Worm (Caenorhabditis elegans): ENCODE measurements around the gene R05D8.7.

Gene R05D8.7

DNA sequence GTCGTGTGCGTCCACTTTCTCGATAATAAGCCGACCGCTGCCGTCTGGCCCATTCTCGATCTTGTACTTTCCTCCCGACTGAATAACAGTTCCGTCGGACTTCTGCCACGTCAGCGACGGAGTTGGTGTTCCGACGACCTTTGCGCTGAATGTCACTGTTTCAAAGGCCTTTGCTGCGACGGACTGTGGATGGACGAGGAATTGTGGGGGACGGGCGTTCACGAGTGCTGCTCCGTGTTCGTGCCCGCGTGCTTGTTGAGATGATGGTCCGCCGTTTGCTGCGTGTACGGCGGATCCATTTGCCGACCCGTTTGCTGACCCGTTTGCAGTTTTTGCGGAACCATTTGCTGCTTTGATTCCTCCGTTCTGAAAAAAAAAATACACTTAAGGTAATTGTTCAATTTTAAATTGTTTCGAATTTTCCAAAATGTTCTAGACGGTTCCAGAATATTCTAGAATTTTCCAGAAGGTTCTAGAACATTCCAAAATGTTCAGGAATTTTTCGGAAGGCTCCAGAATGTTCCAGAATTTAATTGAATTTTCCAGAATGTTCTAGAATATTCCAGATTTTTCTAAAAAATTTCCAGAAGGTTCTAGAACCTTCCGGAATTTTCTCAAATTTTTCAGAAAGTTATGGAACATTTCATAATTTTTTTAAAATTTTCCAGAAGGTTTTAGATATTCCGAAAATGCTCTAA, 36.3 kb upstream of the R05D8.7 start (continued):
- TF ChIP-seq F52B5.7 (tag; optimal IDR thresholded peaks at IDR 0.05): no peak
- no peak for TF ChIP-seq cebp-2 (GFP tag; IDR thresholded peaks at IDR 0.05)

DNA sequence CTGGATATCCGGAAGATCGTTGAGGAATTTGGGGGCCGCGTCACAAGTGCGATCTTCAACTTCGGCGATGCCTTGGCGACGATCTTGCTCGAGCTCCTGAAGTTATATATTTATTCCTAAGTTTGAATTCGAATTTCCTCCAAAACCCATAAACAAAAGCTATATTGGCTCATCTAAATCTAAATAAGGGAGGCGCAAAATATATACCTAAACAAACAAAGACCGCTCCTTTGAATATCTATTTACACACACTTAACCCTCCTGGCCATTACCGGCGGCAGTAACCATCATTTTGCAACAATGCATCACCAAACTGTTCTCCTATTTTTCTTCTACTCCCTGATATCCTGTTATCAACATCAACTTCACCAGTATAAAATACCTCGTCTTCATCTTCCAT, 33.0 kb upstream of the R05D8.7 start, which contains the start of gene F54E2.2:
F54E2.2 (plus strand) TSS at position 301 of the 400 bp plus-strand sequence.
- TF ChIP-seq B0019.2 (GFP tag; conservative IDR thresholded peaks at IDR 0.05) (no peak), T07F8.4 (tag; optimal IDR thresholded peaks at IDR 0.05) (no peak), nhr-27 (tag; optimal IDR thresholded peaks at IDR 0.05) (no peak), rpc-1 (optimal IDR thresholded peaks at IDR 0.05) (no peak), rpc-1 (tag; optimal IDR thresholded peaks at IDR 0.05) (no peak), rcor-1 (GFP tag; IDR thresholded peaks at IDR 0.05) (no peak), nhr-80 (tag; optimal IDR thresholded peaks at IDR 0.05) (no peak)

DNA sequence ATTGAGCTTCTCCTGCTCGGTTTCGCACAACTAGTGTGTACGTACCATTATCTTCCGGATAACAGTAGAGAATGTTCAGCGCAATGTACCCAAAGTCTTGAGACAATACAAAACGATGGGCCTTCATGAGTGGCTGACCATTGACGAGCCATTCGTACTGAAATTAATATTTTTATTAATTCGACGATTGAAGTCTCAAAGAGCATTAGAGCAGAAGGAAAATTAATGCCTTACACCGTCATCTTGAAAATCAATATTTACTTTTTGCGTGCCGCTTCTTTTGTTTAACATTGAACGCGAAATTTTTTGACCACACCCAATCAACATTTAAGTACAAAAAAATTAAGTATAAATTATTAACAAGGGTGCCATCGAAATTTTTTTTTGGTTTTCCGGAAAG, 29.9 kb upstream of the R05D8.7 start:
- TF ChIP-seq C17E4.6 (GFP tag; IDR thresholded peaks at IDR 0.05) (no peak), unc-62 (GFP tag; optimal IDR thresholded peaks at IDR 0.05) (no peak), ceh-58 (GFP tag; IDR thresholded peaks at IDR 0.05) (no peak), egl-18 (GFP tag; IDR thresholded peaks at IDR 0.05) (no peak), tbx-9 (tag; optimal IDR thresholded peaks at IDR 0.05; ENCODE audit: borderline replicate concordance) (no peak), T26A5.8 (tag; optimal IDR thresholded peaks at IDR 0.05) (no peak), sea-2 (GFP tag; IDR thresholded peaks at IDR 0.05) (no peak), xnd-1 (tag; optimal IDR thresholded peaks at IDR 0.05) (no peak), hrde-1 (tag; optimal IDR thresholded peaks at IDR 0.05; ENCODE audit: borderline replicate concordance) (no peak)

DNA sequence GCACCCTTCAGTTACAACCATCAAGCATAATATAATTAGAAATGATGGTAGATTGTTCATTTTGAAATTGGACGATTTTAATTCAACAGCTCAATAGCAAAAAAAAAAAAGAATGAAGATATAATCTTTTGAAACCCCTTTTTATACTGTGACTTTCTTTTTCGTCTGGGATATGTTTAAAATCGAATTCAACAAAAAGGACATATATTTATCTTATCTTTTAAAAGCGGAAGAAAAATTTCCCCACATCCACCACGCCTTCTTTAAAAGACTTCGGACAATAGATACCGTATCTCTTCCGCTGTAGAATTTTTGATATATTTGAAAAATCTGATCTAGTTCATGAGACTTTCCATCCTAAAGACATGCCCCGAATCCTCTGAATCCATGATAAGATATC, 17.8 kb upstream of the R05D8.7 start, which contains the start of gene R05D8.11:
R05D8.11 (minus strand) TSS at position 101 of the 400 bp plus-strand sequence.
- TF ChIP-seq ceh-79 (tag; optimal IDR thresholded peaks at IDR 0.05) (no peak), snpc-3.4 (tag; optimal IDR thresholded peaks at IDR 0.05) (no peak), F57A8.1 (GFP tag; optimal IDR thresholded peaks at IDR 0.05) (no peak), nhr-120 (GFP tag; IDR thresholded peaks at IDR 0.05) (no peak), zim-3 (tag; optimal IDR thresholded peaks at IDR 0.05) (no peak), C17E4.6 (GFP tag; IDR thresholded peaks at IDR 0.05) (no peak), dpff-1 (tag; optimal IDR thresholded peaks at IDR 0.05) (no peak), ekl-4 (GFP tag; IDR thresholded peaks at IDR 0.05) (no peak), F22D6.2 (tag; optimal IDR thresholded peaks at IDR 0.05) (no peak)

DNA sequence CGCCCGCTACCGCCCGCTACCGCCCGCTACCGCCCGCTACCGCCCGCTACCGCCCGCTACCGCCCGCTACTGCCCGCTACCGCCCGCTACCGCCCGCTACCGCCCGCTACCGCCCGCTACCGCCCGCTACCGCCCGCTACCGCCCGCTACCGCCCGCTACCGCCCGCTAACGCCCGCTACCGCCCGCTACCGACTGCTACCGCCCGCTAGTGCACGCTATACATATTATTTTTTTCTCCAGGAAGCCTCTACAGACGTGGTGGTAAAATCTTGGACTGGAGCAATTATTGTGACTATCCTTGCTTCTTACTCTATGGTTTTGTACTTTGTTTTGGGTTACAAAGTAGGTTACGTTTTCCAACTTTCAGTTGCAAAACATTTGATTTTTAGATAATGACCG, 15.4 kb upstream of the R05D8.7 start:
- TF ChIP-seq egrh-3 (GFP tag; IDR thresholded peaks at IDR 0.05): peak; percentile 84

DNA sequence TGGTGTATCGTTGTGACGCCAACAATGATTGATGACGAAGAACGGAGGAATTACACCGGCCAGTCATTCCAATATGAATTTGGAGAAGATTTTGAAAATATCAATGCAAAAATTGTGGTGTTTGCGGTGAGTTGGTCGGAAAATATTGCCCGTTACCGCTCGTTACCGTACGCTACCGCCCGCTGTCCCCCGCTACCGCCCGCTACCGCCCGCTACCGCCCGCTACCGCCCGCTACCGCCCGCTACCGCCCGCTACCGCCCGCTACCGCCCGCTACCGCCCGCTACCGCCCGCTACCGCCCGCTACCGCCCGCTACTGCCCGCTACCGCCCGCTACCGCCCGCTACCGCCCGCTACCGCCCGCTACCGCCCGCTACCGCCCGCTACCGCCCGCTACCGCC, 14.4 kb upstream of the R05D8.7 start:
- peak; percentile 91 for TF ChIP-seq egrh-3 (GFP tag; IDR thresholded peaks at IDR 0.05)

DNA sequence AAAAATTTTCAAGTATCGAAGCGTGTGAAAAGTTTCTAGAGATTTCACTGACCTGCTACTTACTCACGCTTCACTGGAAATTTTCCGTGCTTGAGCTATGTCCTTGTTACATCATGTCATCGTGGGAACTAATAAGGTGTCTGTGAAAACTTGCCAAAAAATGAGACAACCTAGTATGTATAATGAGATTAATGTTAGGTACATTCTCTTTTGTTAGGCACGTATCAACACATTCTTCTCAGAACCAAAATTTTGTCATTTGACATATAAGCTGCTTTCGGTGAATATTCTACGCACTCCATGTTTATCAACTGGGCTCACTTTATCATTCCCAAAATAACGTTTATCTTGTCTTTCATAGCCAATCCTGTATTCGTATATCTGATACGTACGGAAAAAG, 11.0 kb upstream of the R05D8.7 start, which contains the start of gene srj-18:
srj-18 (plus strand) TSS at position 301 of the 400 bp plus-strand sequence.
- no peak for TF ChIP-seq let-526 (GFP tag; IDR thresholded peaks at IDR 0.05)
- TF ChIP-seq ekl-4 (GFP tag; IDR thresholded peaks at IDR 0.05): no peak
- TF ChIP-seq B0336.3 (GFP tag; IDR thresholded peaks at IDR 0.05): no peak

All from whole organism, young adult.